Fruit fly (Drosophila melanogaster): ENCODE data around the gene bdwf.

The bdwf gene

DNA sequence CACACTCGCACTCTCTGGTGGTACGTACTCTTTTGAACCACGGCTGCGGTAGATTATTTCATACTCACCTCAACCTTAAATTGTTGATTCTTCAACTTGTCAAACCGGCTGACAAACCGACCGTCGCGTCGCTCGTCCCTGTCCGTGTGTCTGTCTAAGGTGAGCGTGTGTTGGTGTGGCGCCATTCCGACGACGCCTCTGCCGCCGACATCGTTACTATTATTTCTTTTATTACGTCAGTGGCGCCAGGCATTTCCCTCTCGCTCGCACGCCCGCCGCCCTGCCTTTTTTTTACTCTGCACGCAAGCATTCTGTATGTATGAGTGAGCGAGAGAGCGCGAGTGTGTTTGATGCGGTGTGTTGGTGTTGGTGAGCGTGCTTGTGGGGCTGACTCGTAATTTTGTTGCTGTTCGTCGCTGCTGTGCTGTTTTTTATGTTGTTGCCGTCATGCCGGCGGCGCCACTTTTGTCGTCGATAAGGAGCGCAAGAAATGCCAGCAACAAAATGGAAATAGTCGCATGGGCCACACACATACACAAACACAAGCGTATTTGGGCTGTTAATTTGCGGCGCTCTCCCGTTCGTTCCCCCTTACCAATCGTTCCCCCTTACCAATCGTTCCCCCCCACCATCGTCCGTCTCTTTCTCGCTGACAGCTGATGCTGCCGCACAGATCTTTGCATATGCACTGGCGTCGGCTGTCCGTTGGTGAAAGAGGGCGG is 13.4 kb upstream of the bdwf start (continued):
- no peak for TF ChIP-seq ato (GFP tag; IDR thresholded peaks at IDR 0.05; ENCODE audit: partially characterized antibody)
- no peak for TF ChIP-seq H2.0 (GFP tag; IDR thresholded peaks at IDR 0.05)
- TF ChIP-seq fd3F (GFP tag; optimal IDR thresholded peaks at IDR 0.05): no peak
- TF ChIP-seq CG2712 (tag; optimal IDR thresholded peaks at IDR 0.05): peak; percentile 9
- peak; percentile 30 for TF ChIP-seq lab (GFP tag; optimal IDR thresholded peaks at IDR 0.05)
- 0 out of 3 replicates have a peak, but pooled peaks have one; percentile 68 for TF ChIP-seq so (GFP tag; IDR thresholded peaks at IDR 0.05)
- no peak for TF ChIP-seq Meics (GFP tag; optimal IDR thresholded peaks at IDR 0.05)
- no peak for TF ChIP-seq CG5245 (GFP tag; optimal IDR thresholded peaks at IDR 0.05)
- TF ChIP-seq CG32532 (GFP tag; IDR thresholded peaks at IDR 0.05): peak; percentile 12; the same call in 1 of the 2 replicates
- no peak for TF ChIP-seq toy (GFP tag; IDR thresholded peaks at IDR 0.05)
- TF ChIP-seq Asciz (GFP tag; optimal IDR thresholded peaks at IDR 0.05): no peak
- TF ChIP-seq CG10321 (GFP tag; IDR thresholded peaks at IDR 0.05): peak; percentile 58; the same call in 1 of the 2 replicates
- TF ChIP-seq sens-2 (GFP tag; IDR thresholded peaks at IDR 0.05): no peak
- no peak for TF ChIP-seq Fer3 (tag; optimal IDR thresholded peaks at IDR 0.05)
- peak; percentile 33; the same call in 1 of the 2 replicates for TF ChIP-seq E2f2 (GFP tag; IDR thresholded peaks at IDR 0.05)
- no peak for TF ChIP-seq CG13123 (GFP tag; optimal IDR thresholded peaks at IDR 0.05)
- TF ChIP-seq dan (GFP tag; IDR thresholded peaks at IDR 0.05): no peak
- TF ChIP-seq Six4 (GFP tag; optimal IDR thresholded peaks at IDR 0.05): no peak
- no peak for TF ChIP-seq CG11696 (GFP tag; IDR thresholded peaks at IDR 0.05)
- TF ChIP-seq scrt (GFP tag; optimal IDR thresholded peaks at IDR 0.05): peak; percentile 77
- no peak for TF ChIP-seq CG10274 (GFP tag; optimal IDR thresholded peaks at IDR 0.05)
- TF ChIP-seq slou (GFP tag; optimal IDR thresholded peaks at IDR 0.05): no peak
- peak; percentile 25; the same call in 1 of the 2 replicates for TF ChIP-seq nerfin-2 (GFP tag; IDR thresholded peaks at IDR 0.05; ENCODE audit: partially characterized antibody)
- TF ChIP-seq ci (GFP tag; IDR thresholded peaks at IDR 0.05): peak; percentile 69
- peak; percentile 11; the same call in 1 of the 2 replicates for TF ChIP-seq bowl (GFP tag; IDR thresholded peaks at IDR 0.05)
- peak; percentile 99 for TF ChIP-seq sd (tag; optimal IDR thresholded peaks at IDR 0.05)
- no peak for TF ChIP-seq da (GFP tag; optimal IDR thresholded peaks at IDR 0.05)
- no peak for TF ChIP-seq CG3407 (GFP tag; optimal IDR thresholded peaks at IDR 0.05)
- TF ChIP-seq exex (tag; optimal IDR thresholded peaks at IDR 0.05): peak; percentile 57
- TF ChIP-seq Hand (GFP tag; optimal IDR thresholded peaks at IDR 0.05): no peak
- peak in 1 of 2 experiments; percentile 76 for TF ChIP-seq tll (GFP tag; optimal IDR thresholded peaks at IDR 0.05)
- no peak for TF ChIP-seq Fer2 (tag; optimal IDR thresholded peaks at IDR 0.05)
- TF ChIP-seq CG17328 (GFP tag; IDR thresholded peaks at IDR 0.05): no peak
- peak; percentile 30 for TF ChIP-seq lbe (GFP tag; optimal IDR thresholded peaks at IDR 0.05)
- TF ChIP-seq ind (GFP tag; optimal IDR thresholded peaks at IDR 0.05): no peak
- TF ChIP-seq bab2 (GFP tag; optimal IDR thresholded peaks at IDR 0.05): no peak
- no peak for TF ChIP-seq CG12391 (tag; optimal IDR thresholded peaks at IDR 0.05)
- TF ChIP-seq CG11504 (tag; optimal IDR thresholded peaks at IDR 0.05): peak; percentile 80
- TF ChIP-seq CG8359 (GFP tag; optimal IDR thresholded peaks at IDR 0.05; ENCODE audit: borderline replicate concordance): no peak
- TF ChIP-seq Drgx (GFP tag; IDR thresholded peaks at IDR 0.05): peak; percentile 51
- TF ChIP-seq maf-S (GFP tag; optimal IDR thresholded peaks at IDR 0.05): no peak
- TF ChIP-seq kah (GFP tag; optimal IDR thresholded peaks at IDR 0.05): peak; percentile 13
- TF ChIP-seq PHDP (tag; optimal IDR thresholded peaks at IDR 0.05): peak; percentile 2
- TF ChIP-seq CG18764 (GFP tag; optimal IDR thresholded peaks at IDR 0.05): no peak
- no peak for TF ChIP-seq CG14050 (GFP tag; IDR thresholded peaks at IDR 0.05)
- TF ChIP-seq CG7928 (GFP tag; optimal IDR thresholded peaks at IDR 0.05): no peak
- TF ChIP-seq CG13775 (GFP tag; optimal IDR thresholded peaks at IDR 0.05): no peak
- no peak for TF ChIP-seq CG9437 (GFP tag; optimal IDR thresholded peaks at IDR 0.05)
- TF ChIP-seq MTF-1 (GFP tag; optimal IDR thresholded peaks at IDR 0.05; ENCODE audit: borderline replicate concordance): no peak
